Worm (Caenorhabditis elegans): ENCODE measurements around the gene C46F11.6.

The C46F11.6 gene

ce11 chrIII:3623772-3624171 is 46.5 kb downstream of the C46F11.6 start:
- TF ChIP-seq nhr-23 (tag; optimal IDR thresholded peaks at IDR 0.05) (peak; percentile 16), hmg-11 (tag; optimal IDR thresholded peaks at IDR 0.05) (peak; percentile 35), fos-1 (tag; optimal IDR thresholded peaks at IDR 0.05) (no peak)

- TF ChIP-seq ceh-28 (tag; optimal IDR thresholded peaks at IDR 0.05): peak; percentile 8
- peak; percentile 31 for TF ChIP-seq nfya-1 (tag; optimal IDR thresholded peaks at IDR 0.05; ENCODE audit: insufficient read depth)
- no peak for TF ChIP-seq nhr-11 (tag; optimal IDR thresholded peaks at IDR 0.05)
- TF ChIP-seq nhr-23 (tag; optimal IDR thresholded peaks at IDR 0.05): peak; percentile 74
- no peak for TF ChIP-seq nhr-77 (tag; optimal IDR thresholded peaks at IDR 0.05)
- TF ChIP-seq jun-1 (tag; optimal IDR thresholded peaks at IDR 0.05): no peak
- peak; percentile 46 for TF ChIP-seq nhr-25 (tag; optimal IDR thresholded peaks at IDR 0.05)
- TF ChIP-seq lin-39 (tag; optimal IDR thresholded peaks at IDR 0.05): peak; percentile 58
- no peak for TF ChIP-seq eor-1 (tag; optimal IDR thresholded peaks at IDR 0.05)
- TF ChIP-seq nhr-43 (tag; optimal IDR thresholded peaks at IDR 0.05; ENCODE audit: poor library complexity, severe bottlenecking): peak; percentile 43
- TF ChIP-seq lin-15B (tag; optimal IDR thresholded peaks at IDR 0.05): no peak
Measured at ce11 chrIII:3621211-3621897, 48.9 kb downstream of the C46F11.6 start.

ce11 chrIII:3620652-3621051 is 49.6 kb downstream of the C46F11.6 start:
- peak; percentile 63 for TF ChIP-seq hmg-11 (tag; optimal IDR thresholded peaks at IDR 0.05)
- TF ChIP-seq daf-12 (tag; optimal IDR thresholded peaks at IDR 0.05): no peak
- no peak for TF ChIP-seq eor-1 (tag; optimal IDR thresholded peaks at IDR 0.05)
- peak; percentile 46 for TF ChIP-seq nfya-1 (tag; optimal IDR thresholded peaks at IDR 0.05; ENCODE audit: insufficient read depth)
- no peak for TF ChIP-seq fkh-2 (tag; optimal IDR thresholded peaks at IDR 0.05)
- TF ChIP-seq nhr-23 (tag; optimal IDR thresholded peaks at IDR 0.05): peak; percentile 27
- peak; percentile 82 for TF ChIP-seq lin-39 (tag; optimal IDR thresholded peaks at IDR 0.05)

- TF ChIP-seq pha-4 (tag; optimal IDR thresholded peaks at IDR 0.05) (peak; percentile 37), elt-2 (tag; optimal IDR thresholded peaks at IDR 0.05) (peak; percentile 47), lin-39 (tag; optimal IDR thresholded peaks at IDR 0.05) (peak; percentile 48), egl-5 (tag; optimal IDR thresholded peaks at IDR 0.05) (peak; percentile 40), hmg-11 (tag; optimal IDR thresholded peaks at IDR 0.05) (peak; percentile 45), nfya-1 (tag; optimal IDR thresholded peaks at IDR 0.05; ENCODE audit: insufficient read depth) (peak; percentile 39), ztf-4 (tag; optimal IDR thresholded peaks at IDR 0.05) (no peak), snpc-4 (tag; optimal IDR thresholded peaks at IDR 0.05) (peak; percentile 14), zag-1 (tag; optimal IDR thresholded peaks at IDR 0.05) (no peak), skn-1 (tag; optimal IDR thresholded peaks at IDR 0.05) (no peak)
Measured at ce11 chrIII:3619621-3620261, 50.5 kb downstream of the C46F11.6 start.
